Worm (Caenorhabditis elegans) whole organism, midembryonic: ENCODE data around the gene str-230.

Source experiments
- T22C8.4 ChIP-seq: fragments of 200-800 bp; sonication (Bioruptor generic); IDR thresholded peaks from 2 replicates; pipeline ENCODE4 v1.3.6; 2022; ENCODE audit warnings: missing genetic modification characterization, missing compliant biosample characterization
- klf-2 ChIP-seq: fragments of 200-800 bp; sonication (Bioruptor generic); conservative IDR thresholded peaks from 2 replicates; pipeline ENCODE4 v1.3.6; 2022; ENCODE audit warnings: missing genetic modification reagents, missing genetic modification characterization, missing compliant biosample characterization
- ref-1 ChIP-seq: fragments of 200-800 bp; sonication (Bioruptor generic); conservative IDR thresholded peaks from 2 replicates; pipeline ENCODE4 v1.3.6; 2022; ENCODE audit warnings: missing genetic modification reagents, missing genetic modification characterization, missing compliant biosample characterization

DNA sequence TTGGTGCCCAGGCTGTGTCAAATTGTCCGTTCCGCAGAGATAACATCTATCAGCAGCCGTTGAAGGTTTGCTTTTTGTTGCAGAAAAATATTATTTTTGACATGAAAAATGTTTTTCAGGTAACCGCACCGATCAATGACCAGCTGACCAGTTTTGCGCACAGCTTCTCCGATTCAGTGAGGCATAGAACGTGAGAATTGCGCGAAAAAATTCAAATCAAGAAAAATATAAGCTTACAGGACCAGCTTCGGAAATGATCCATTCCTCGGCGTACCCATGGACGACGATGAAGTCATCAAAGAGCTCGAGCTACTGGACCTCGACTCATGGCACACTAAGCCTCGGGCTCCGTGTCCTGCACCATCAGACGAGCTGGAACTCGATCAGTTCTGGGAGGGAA lies 16.1 kb downstream of the str-230 start:
- no peak for TF ChIP-seq T22C8.4 (GFP tag; lab: Robert Waterston, UW)
- no peak for TF ChIP-seq klf-2 (GFP tag; lab: Robert Waterston, UW)
- no peak for TF ChIP-seq ref-1
